Worm (Caenorhabditis elegans) whole organism, mixed stage, embryonic: ENCODE measurements around the gene sre-28.

Experiments
- M03D4.4 ChIP-seq: sonication (generic microtip); optimal IDR thresholded peaks from 2 replicates; lab custom pipeline; 2017; ENCODE audit warnings: mild to moderate bottlenecking, missing genetic modification characterization, missing compliant biosample characterization
- ces-1 ChIP-seq: fragments of 150-350 bp; optimal IDR thresholded peaks from 2 replicates; lab custom pipeline; 2014; ENCODE audit warnings: missing biosample characterization, missing genetic modification reagents, missing genetic modification characterization
- lsy-2 ChIP-seq: fragments of 150-350 bp; optimal IDR thresholded peaks from 2 replicates; lab custom pipeline; 2014; ENCODE audit warnings: missing biosample characterization, missing genetic modification characterization
- nhr-76 ChIP-seq: sonication (generic microtip); optimal IDR thresholded peaks from 2 replicates; lab custom pipeline; 2017; ENCODE audit warnings: missing biosample characterization, missing genetic modification characterization

- TF ChIP-seq ces-1 (GFP tag; lab: Kevin White, UChicago) (no peak), M03D4.4 (tag; lab: Kevin White, UChicago) (no peak), nhr-76 (tag; lab: Kevin White, UChicago) (no peak), lsy-2 (tag; lab: Kevin White, UChicago) (no peak)
These were observed 37.0 kb upstream of the sre-28 start for ce11 chrV:9907205-9907604.
